Worm (Caenorhabditis elegans) whole organism, L4 larva: ENCODE measurements around the gene memb-2.

ENCODE experiments used
- F44E2.7 ChIP-seq: fragments of 200-800 bp; sonication (Bioruptor generic); IDR thresholded peaks from 2 replicates; pipeline ENCODE4 v2.1.2; 2022; ENCODE audit warnings: missing genetic modification characterization, missing compliant biosample characterization
- T20F7.1 ChIP-seq: fragments of 200-800 bp; sonication (Bioruptor generic); optimal IDR thresholded peaks from 2 replicates; lab custom pipeline; 2018; ENCODE audit warnings: mild to moderate bottlenecking, missing genetic modification characterization, missing compliant biosample characterization
- Y105C5A.15 ChIP-seq: fragments of 200-800 bp; sonication (Bioruptor generic); IDR thresholded peaks from 2 replicates; pipeline ENCODE4 v1.3.6; 2022; ENCODE audit warnings: missing genetic modification characterization, missing compliant biosample characterization
- ZK337.2 ChIP-seq: fragments of 200-800 bp; sonication (Bioruptor generic); IDR thresholded peaks from 2 replicates; pipeline ENCODE4 v1.3.6; 2022; ENCODE audit warnings: missing genetic modification reagents, missing genetic modification characterization, missing compliant biosample characterization
- ama-1 ChIP-seq: fragments of 150-350 bp; optimal IDR thresholded peaks from 2 replicates; lab custom pipeline; 2014; ENCODE audit warnings: inconsistent platforms, mixed read lengths
- arid-1 ChIP-seq: fragments of 200-800 bp; sonication (Bioruptor generic); conservative IDR thresholded peaks from 2 replicates; pipeline ENCODE4 v1.3.6; 2022; ENCODE audit warnings: missing genetic modification reagents, missing genetic modification characterization, missing compliant biosample characterization
- ceh-32 ChIP-seq: sonication (generic microtip); optimal IDR thresholded peaks from 2 replicates; lab custom pipeline; 2016; ENCODE audit warnings: mild to moderate bottlenecking, missing genetic modification characterization, missing compliant biosample characterization; ENCODE audit not compliant: poor library complexity
- ces-1 ChIP-seq: fragments of 150-350 bp; sonication (generic microtip); optimal IDR thresholded peaks from 4 replicates; lab custom pipeline; 2014; ENCODE audit warnings: missing biosample characterization, missing genetic modification reagents, missing genetic modification characterization
- cey-2 ChIP-seq: sonication (generic microtip); optimal IDR thresholded peaks from 3 replicates; lab custom pipeline; 2017; ENCODE audit warnings: missing genetic modification characterization, mild to moderate bottlenecking, missing compliant biosample characterization, antibody characterized with exemption, borderline replicate concordance; ENCODE audit not compliant: insufficient read depth
- ctbp-1 ChIP-seq: fragments of 200-800 bp; sonication (Bioruptor generic); IDR thresholded peaks from 2 replicates; pipeline ENCODE4 v1.3.6; 2022; ENCODE audit warnings: missing genetic modification reagents, missing genetic modification characterization, missing compliant biosample characterization
- daf-12 ChIP-seq: fragments of 150-350 bp; optimal IDR thresholded peaks from 2 replicates; lab custom pipeline; 2014; ENCODE audit warnings: missing biosample characterization, missing genetic modification reagents, missing genetic modification characterization
- daf-16 ChIP-seq, 3 experiments: sonication (generic microtip); optimal IDR thresholded peaks; 2 replicates each; lab custom pipeline; 2016 to 2017; ENCODE audit warnings: missing genetic modification characterization in 3 of 3, missing genetic modification reagents in 3 of 3, mild to moderate bottlenecking in 2 of 3, missing compliant biosample characterization in 2 of 3, missing biosample characterization in 1 of 3, moderate library complexity in 1 of 3
- daf-19 ChIP-seq: fragments of 200-800 bp; sonication (Bioruptor generic); conservative IDR thresholded peaks from 2 replicates; pipeline ENCODE4 v1.3.6; 2022; ENCODE audit warnings: missing genetic modification characterization, missing compliant biosample characterization
- daf-8 ChIP-seq: fragments of 200-800 bp; sonication (Bioruptor generic); IDR thresholded peaks from 2 replicates; pipeline ENCODE4 v1.3.6; 2022; ENCODE audit warnings: missing genetic modification characterization, missing compliant biosample characterization
- dmd-6 ChIP-seq: fragments of 200-800 bp; sonication (Bioruptor generic); IDR thresholded peaks from 2 replicates; pipeline ENCODE4 v1.3.6; 2022; ENCODE audit warnings: missing genetic modification reagents, missing genetic modification characterization, missing compliant biosample characterization
- dpl-1 ChIP-seq: fragments of 150-350 bp; optimal IDR thresholded peaks from 2 replicates; lab custom pipeline; 2014; ENCODE audit warnings: missing biosample characterization, missing genetic modification reagents, missing genetic modification characterization
- dve-1 ChIP-seq: sonication (generic microtip); optimal IDR thresholded peaks from 2 replicates; lab custom pipeline; 2017; ENCODE audit warnings: antibody characterized with exemption, mild to moderate bottlenecking, missing genetic modification characterization, missing compliant biosample characterization; ENCODE audit not compliant: insufficient read depth
- egl-43 ChIP-seq: fragments of 200-800 bp; sonication (Bioruptor generic); IDR thresholded peaks from 2 replicates; pipeline ENCODE4 v1.3.6; 2022; ENCODE audit warnings: missing genetic modification reagents, missing genetic modification characterization, missing compliant biosample characterization
- fkh-10 ChIP-seq: fragments of 150-350 bp; optimal IDR thresholded peaks from 2 replicates; lab custom pipeline; 2014; ENCODE audit warnings: missing biosample characterization, missing genetic modification reagents, missing genetic modification characterization
- hif-1 ChIP-seq, 2 experiments: sonication (generic microtip); optimal IDR thresholded peaks; 2 replicates each; lab custom pipeline; 2016 to 2017; ENCODE audit warnings: missing compliant biosample characterization in 2 of 2, missing genetic modification characterization in 2 of 2, missing genetic modification reagents in 2 of 2, missing genotype in 2 of 2, mild to moderate bottlenecking in 1 of 2
- hlh-30 ChIP-seq: sonication (generic microtip); optimal IDR thresholded peaks from 2 replicates; lab custom pipeline; 2017; ENCODE audit warnings: antibody characterized with exemption, mild to moderate bottlenecking, missing genetic modification characterization, missing compliant biosample characterization; ENCODE audit not compliant: insufficient read depth
- jun-1 ChIP-seq: fragments of 150-350 bp; optimal IDR thresholded peaks from 2 replicates; lab custom pipeline; 2014; ENCODE audit warnings: missing biosample characterization, missing genetic modification reagents, missing genetic modification characterization
- lim-7 ChIP-seq: fragments of 200-800 bp; sonication (Bioruptor generic); IDR thresholded peaks from 2 replicates; pipeline ENCODE4 v1.3.6; 2022; ENCODE audit warnings: missing genetic modification characterization, missing compliant biosample characterization
- lin-1 ChIP-seq: fragments of 200-800 bp; sonication (Bioruptor generic); IDR thresholded peaks from 2 replicates; pipeline ENCODE4 v1.3.6; 2022; ENCODE audit warnings: missing genetic modification reagents, missing genetic modification characterization, missing compliant biosample characterization
- lin-38 ChIP-seq: fragments of 200-800 bp; sonication (Bioruptor generic); IDR thresholded peaks from 2 replicates; pipeline ENCODE4 v1.3.6; 2022; ENCODE audit warnings: missing genetic modification reagents, missing genetic modification characterization, missing compliant biosample characterization
- lin-39 ChIP-seq: fragments of 150-350 bp; optimal IDR thresholded peaks from 2 replicates; lab custom pipeline; 2014; ENCODE audit warnings: missing biosample characterization, missing genetic modification reagents, missing genetic modification characterization
- lsy-2 ChIP-seq, 2 experiments: fragments of 150-350 bp in 1 of 2; sonication (generic microtip) in 1 of 2; optimal IDR thresholded peaks; 2 replicates each; lab custom pipeline; 2014 to 2017; ENCODE audit warnings: missing biosample characterization in 2 of 2, missing genetic modification characterization in 2 of 2
- mes-2 ChIP-seq: sonication (generic microtip); optimal IDR thresholded peaks from 2 replicates; lab custom pipeline; 2016; ENCODE audit warnings: missing genotype, mild to moderate bottlenecking, missing genetic modification characterization, missing compliant biosample characterization; ENCODE audit not compliant: poor library complexity, severe bottlenecking
- mxl-2 ChIP-seq: fragments of 200-800 bp; sonication (Bioruptor generic); conservative IDR thresholded peaks from 2 replicates; pipeline ENCODE4 v1.3.6; 2022; ENCODE audit warnings: missing genetic modification reagents, missing genetic modification characterization, missing compliant biosample characterization
- mxl-3 ChIP-seq: fragments of 200-800 bp; sonication (Bioruptor generic); optimal IDR thresholded peaks from 2 replicates; lab custom pipeline; 2018; ENCODE audit warnings: mild to moderate bottlenecking, missing genetic modification characterization, missing compliant biosample characterization
- nhr-102 ChIP-seq: sonication (generic microtip); optimal IDR thresholded peaks from 2 replicates; lab custom pipeline; 2016; ENCODE audit warnings: mild to moderate bottlenecking, missing genetic modification characterization, moderate library complexity, missing compliant biosample characterization
- nhr-11 ChIP-seq: fragments of 150-350 bp; optimal IDR thresholded peaks from 2 replicates; lab custom pipeline; 2014; ENCODE audit warnings: missing biosample characterization, missing genetic modification characterization
- nhr-111 ChIP-seq: fragments of 200-800 bp; sonication (Bioruptor generic); optimal IDR thresholded peaks from 2 replicates; lab custom pipeline; 2018; ENCODE audit warnings: mild to moderate bottlenecking, missing genetic modification characterization, missing compliant biosample characterization
- nhr-237 ChIP-seq: sonication (generic microtip); optimal IDR thresholded peaks from 2 replicates; lab custom pipeline; 2017; ENCODE audit warnings: missing biosample characterization, missing genetic modification characterization
- nhr-41 ChIP-seq: fragments of 200-800 bp; sonication (Bioruptor generic); IDR thresholded peaks from 2 replicates; pipeline ENCODE4 v1.3.6; 2022; ENCODE audit warnings: missing genetic modification reagents, missing genetic modification characterization, missing compliant biosample characterization
- nhr-42 ChIP-seq: fragments of 200-800 bp; sonication (Bioruptor generic); IDR thresholded peaks from 2 replicates; pipeline ENCODE4 v1.3.6; 2022; ENCODE audit warnings: missing genetic modification characterization, missing compliant biosample characterization
- nhr-48 ChIP-seq: sonication (generic microtip); optimal IDR thresholded peaks from 2 replicates; lab custom pipeline; 2016; ENCODE audit warnings: mild to moderate bottlenecking, missing genetic modification characterization, missing compliant biosample characterization
- nhr-6 ChIP-seq: fragments of 150-350 bp; optimal IDR thresholded peaks from 2 replicates; lab custom pipeline; 2014; ENCODE audit warnings: missing biosample characterization, missing genetic modification characterization
- nhr-76 ChIP-seq: fragments of 150-350 bp; optimal IDR thresholded peaks from 2 replicates; lab custom pipeline; 2014; ENCODE audit warnings: missing biosample characterization, missing genetic modification characterization
- rbr-2 ChIP-seq: sonication (generic microtip); optimal IDR thresholded peaks from 2 replicates; lab custom pipeline; 2016; ENCODE audit warnings: missing genotype, missing genetic modification characterization, missing compliant biosample characterization
- snpc-1.2 ChIP-seq: fragments of 200-800 bp; sonication (Bioruptor generic); IDR thresholded peaks from 2 replicates; pipeline ENCODE4 v1.3.6; 2022; ENCODE audit warnings: missing genetic modification reagents, missing genetic modification characterization, missing compliant biosample characterization
- snpc-4 ChIP-seq: fragments of 150-350 bp; optimal IDR thresholded peaks from 2 replicates; lab custom pipeline; 2014; ENCODE audit warnings: missing biosample characterization, missing genetic modification characterization
- tag-97 ChIP-seq: fragments of 200-800 bp; sonication (Bioruptor generic); IDR thresholded peaks from 2 replicates; pipeline ENCODE4 v1.3.6; 2022; ENCODE audit warnings: missing genetic modification characterization, missing compliant biosample characterization
- unc-130 ChIP-seq: sonication (generic microtip); optimal IDR thresholded peaks from 2 replicates; lab custom pipeline; 2016; ENCODE audit warnings: missing genetic modification reagents, missing genetic modification characterization, missing compliant biosample characterization
- unc-39 ChIP-seq: sonication (generic microtip); optimal IDR thresholded peaks from 2 replicates; lab custom pipeline; 2017; ENCODE audit warnings: missing biosample characterization, missing genetic modification characterization
- ztf-11 ChIP-seq: fragments of 150-350 bp; optimal IDR thresholded peaks from 2 replicates; lab custom pipeline; 2014; ENCODE audit warnings: missing biosample characterization, missing genetic modification characterization
- ztf-7 ChIP-seq: fragments of 150-350 bp; optimal IDR thresholded peaks from 2 replicates; lab custom pipeline; 2014; ENCODE audit warnings: missing biosample characterization, missing genetic modification characterization

memb-2 gene

ce11 chrV:5587042-5587441 lies 32.9 kb downstream of the memb-2 start (continued):
- TF ChIP-seq T20F7.1 (GFP tag; lab: Kevin White, UChicago) (peak; percentile 14), nhr-102 (tag; lab: Kevin White, UChicago) (peak; percentile 38), nhr-237 (tag; lab: Kevin White, UChicago) (no peak), daf-12 (tag; lab: Kevin White, UChicago) (no peak), ztf-7 (tag; lab: Kevin White, UChicago) (no peak), dve-1 (tag; lab: Kevin White, UChicago) (peak; percentile 31), mxl-2 (GFP tag; lab: Robert Waterston, UW) (no peak), lin-1 (GFP tag; lab: Robert Waterston, UW) (no peak), daf-16 (GFP tag; optimal IDR thresholded peaks at IDR 0.05; lab: Kevin White, UChicago) (peak; percentile 39 to 65), daf-16 (tag; optimal IDR thresholded peaks at IDR 0.05; lab: Kevin White, UChicago) (no peak), snpc-1.2 (GFP tag; lab: Robert Waterston, UW) (no peak), fkh-10 (GFP tag; lab: Kevin White, UChicago) (no peak), tag-97 (GFP tag; lab: Robert Waterston, UW) (no peak), ces-1 (no peak), unc-130 (GFP tag; lab: Kevin White, UChicago) (no peak), Y105C5A.15 (GFP tag; lab: Robert Waterston, UW) (0 out of 2 replicates have a peak, but pooled peaks have one; percentile 9), nhr-111 (GFP tag; lab: Kevin White, UChicago) (no peak), egl-43 (GFP tag; lab: Robert Waterston, UW) (peak; percentile 76), ztf-11 (tag; lab: Kevin White, UChicago) (no peak), daf-8 (GFP tag; lab: Robert Waterston, UW) (no peak), nhr-48 (tag; lab: Kevin White, UChicago) (peak; percentile 1)

ce11 chrV:5584833-5585232 lies 35.1 kb downstream of the memb-2 start, which contains the start of gene CD4.11:
Gene CD4.11, plus strand, starts transcription at chrV:5585133.
- TF ChIP-seq jun-1 (tag; lab: Kevin White, UChicago) (no peak), ctbp-1 (GFP tag; lab: Robert Waterston, UW) (no peak), lin-1 (GFP tag; lab: Robert Waterston, UW) (no peak), hif-1 (tag; optimal IDR thresholded peaks at IDR 0.05; lab: Kevin White, UChicago) (no peak), tag-97 (GFP tag; lab: Robert Waterston, UW) (no peak), nhr-48 (tag; lab: Kevin White, UChicago) (no peak), hlh-30 (tag; lab: Kevin White, UChicago) (no peak), rbr-2 (tag; lab: Kevin White, UChicago) (no peak), snpc-4 (tag; lab: Kevin White, UChicago) (no peak), daf-19 (GFP tag; lab: Robert Waterston, UW) (no peak), mxl-3 (GFP tag; lab: Kevin White, UChicago) (no peak), cey-2 (tag; lab: Kevin White, UChicago) (no peak), dmd-6 (GFP tag; lab: Robert Waterston, UW) (no peak), lin-39 (tag; lab: Kevin White, UChicago) (no peak), nhr-76 (tag; lab: Kevin White, UChicago) (no peak), ama-1 (lab: Kevin White, UChicago) (no peak), ceh-32 (tag; lab: Kevin White, UChicago) (no peak), unc-39 (tag; lab: Kevin White, UChicago) (no peak), lim-7 (no peak)

ce11 chrV:5584293-5584776 lies 35.6 kb downstream of the memb-2 start, which contains the start of gene pas-6:
Gene pas-6, minus strand, starts transcription at chrV:5584343.
- TF ChIP-seq lsy-2 (tag; optimal IDR thresholded peaks at IDR 0.05; lab: Kevin White, UChicago), result peak; percentile 83 to 98
- TF ChIP-seq nhr-41 (GFP tag; lab: Robert Waterston, UW), result no peak
- TF ChIP-seq dpl-1 (GFP tag; lab: Kevin White, UChicago), result peak; percentile 42
- no peak for TF ChIP-seq ZK337.2 (GFP tag; lab: Robert Waterston, UW)
- peak; percentile 11 for TF ChIP-seq T20F7.1 (GFP tag; lab: Kevin White, UChicago)
- no peak for TF ChIP-seq arid-1 (GFP tag; lab: Robert Waterston, UW)
- TF ChIP-seq nhr-42, result no peak
- TF ChIP-seq lin-38 (GFP tag; lab: Robert Waterston, UW), result peak; percentile 53
- TF ChIP-seq F44E2.7, result no peak
- no peak for TF ChIP-seq jun-1 (tag; lab: Kevin White, UChicago)
- peak; percentile 45 for TF ChIP-seq mes-2 (tag; lab: Kevin White, UChicago)
- TF ChIP-seq nhr-6 (tag; lab: Kevin White, UChicago), result peak; percentile 9
- TF ChIP-seq nhr-11 (tag; lab: Kevin White, UChicago), result no peak
